Worm (Caenorhabditis elegans) whole organism, young adult: ENCODE data around the gene smgl-2.
"Not testable (repeated sequence)": the region's sequence is repeated elsewhere in the genome, so short reads cannot be mapped to it uniquely, and the experiment has no call there.

Source experiments
- F10E7.11 ChIP-seq: sonication (generic microtip); optimal IDR thresholded peaks from 2 replicates; lab custom pipeline; 2017; ENCODE audit warnings: mild to moderate bottlenecking, missing genetic modification characterization, moderate library complexity, missing compliant biosample characterization
- F22D6.2 ChIP-seq: sonication (generic microtip); optimal IDR thresholded peaks from 2 replicates; lab custom pipeline; 2016; ENCODE audit warnings: mild to moderate bottlenecking, missing genetic modification characterization, missing compliant biosample characterization
- F55B11.4 ChIP-seq: sonication (generic microtip); optimal IDR thresholded peaks from 2 replicates; lab custom pipeline; 2016; ENCODE audit warnings: missing compliant biosample characterization, missing genetic modification characterization, borderline replicate concordance; ENCODE audit not compliant: insufficient read depth
- Y56A3A.18 ChIP-seq: fragments of 200-800 bp; sonication (Bioruptor generic); IDR thresholded peaks from 2 replicates; pipeline ENCODE4 v1.3.6; 2022; ENCODE audit warnings: missing genetic modification reagents, missing genetic modification characterization, missing compliant biosample characterization
- Y67H2A.10 ChIP-seq: fragments of 200-800 bp; sonication (Bioruptor generic); conservative IDR thresholded peaks from 2 replicates; pipeline ENCODE4 v1.3.6; 2022; ENCODE audit warnings: missing genetic modification reagents, missing genetic modification characterization, missing compliant biosample characterization
- Y79H2A.3 ChIP-seq: fragments of 200-800 bp; sonication (Bioruptor generic); conservative IDR thresholded peaks from 2 replicates; pipeline ENCODE4 v1.3.6; 2022; ENCODE audit warnings: missing genetic modification reagents, missing genetic modification characterization, missing compliant biosample characterization
- ZK185.1 ChIP-seq: sonication (generic microtip); optimal IDR thresholded peaks from 2 replicates; lab custom pipeline; 2016; ENCODE audit warnings: mild to moderate bottlenecking, missing genetic modification characterization, missing compliant biosample characterization; ENCODE audit not compliant: poor library complexity, severe bottlenecking
- atf-7 ChIP-seq: sonication (generic microtip); optimal IDR thresholded peaks from 2 replicates; lab custom pipeline; 2017; ENCODE audit warnings: mild to moderate bottlenecking, missing genetic modification characterization, missing compliant biosample characterization
- attf-5 ChIP-seq: fragments of 200-800 bp; sonication (Bioruptor generic); optimal IDR thresholded peaks from 2 replicates; lab custom pipeline; 2018; ENCODE audit warnings: mild to moderate bottlenecking, missing genetic modification characterization, missing compliant biosample characterization
- attf-6 ChIP-seq: fragments of 200-800 bp; sonication (Bioruptor generic); IDR thresholded peaks from 2 replicates; pipeline ENCODE4 v1.3.6; 2022; ENCODE audit warnings: missing genetic modification reagents, missing genetic modification characterization, missing compliant biosample characterization
- ceh-100 ChIP-seq: fragments of 200-800 bp; sonication (Bioruptor generic); IDR thresholded peaks from 2 replicates; pipeline ENCODE4 v1.3.6; 2022; ENCODE audit warnings: missing genetic modification reagents, missing genetic modification characterization, missing compliant biosample characterization
- ceh-40 ChIP-seq: fragments of 200-800 bp; sonication (Bioruptor generic); IDR thresholded peaks from 2 replicates; pipeline ENCODE4 v1.3.6; 2022; ENCODE audit warnings: missing genetic modification characterization, missing compliant biosample characterization
- dox-1 ChIP-seq: fragments of 200-800 bp; sonication (Bioruptor generic); IDR thresholded peaks from 2 replicates; pipeline ENCODE4 v1.3.6; 2022; ENCODE audit warnings: missing genetic modification reagents, missing genetic modification characterization, missing compliant biosample characterization
- dpff-1 ChIP-seq: sonication (generic microtip); optimal IDR thresholded peaks from 2 replicates; lab custom pipeline; 2017; ENCODE audit warnings: mild to moderate bottlenecking, missing genetic modification characterization, missing compliant biosample characterization
- egl-18 ChIP-seq: fragments of 200-800 bp; sonication (Bioruptor generic); IDR thresholded peaks from 2 replicates; pipeline ENCODE4 v1.3.6; 2022; ENCODE audit warnings: missing genetic modification reagents, missing genetic modification characterization, missing compliant biosample characterization
- egrh-3 ChIP-seq: fragments of 200-800 bp; sonication (Bioruptor generic); IDR thresholded peaks from 2 replicates; pipeline ENCODE4 v1.3.6; 2022; ENCODE audit warnings: missing genetic modification reagents, missing genetic modification characterization, missing compliant biosample characterization
- hmg-1.2 ChIP-seq: fragments of 200-800 bp; sonication (Bioruptor generic); IDR thresholded peaks from 2 replicates; pipeline ENCODE4 v1.3.6; 2022; ENCODE audit warnings: missing genetic modification reagents, missing genetic modification characterization, missing compliant biosample characterization
- let-526 ChIP-seq: fragments of 200-800 bp; sonication (Bioruptor generic); IDR thresholded peaks from 2 replicates; pipeline ENCODE4 v1.3.6; 2022; ENCODE audit warnings: missing genetic modification reagents, missing genetic modification characterization, missing compliant biosample characterization
- lsy-27 ChIP-seq: sonication (generic microtip); optimal IDR thresholded peaks from 2 replicates; lab custom pipeline; 2017; ENCODE audit warnings: missing genetic modification characterization, mild to moderate bottlenecking, missing compliant biosample characterization, antibody characterized with exemption, missing genotype, borderline replicate concordance; ENCODE audit not compliant: insufficient read depth
- madf-3 ChIP-seq: fragments of 200-800 bp; sonication (Bioruptor generic); IDR thresholded peaks from 2 replicates; pipeline ENCODE4 v1.3.6; 2022; ENCODE audit warnings: missing genetic modification reagents, missing genetic modification characterization, missing compliant biosample characterization
- madf-8 ChIP-seq: fragments of 200-800 bp; sonication (Bioruptor generic); conservative IDR thresholded peaks from 2 replicates; pipeline ENCODE4 v1.3.6; 2022; ENCODE audit warnings: missing genetic modification reagents, missing genetic modification characterization, missing compliant biosample characterization
- mel-28 ChIP-seq: sonication (generic microtip); optimal IDR thresholded peaks from 2 replicates; lab custom pipeline; 2016; ENCODE audit warnings: borderline replicate concordance, mild to moderate bottlenecking, missing genetic modification characterization, missing compliant biosample characterization
- mes-4 ChIP-seq: sonication (generic microtip); optimal IDR thresholded peaks from 2 replicates; lab custom pipeline; 2016; ENCODE audit warnings: missing genotype, missing genetic modification characterization, missing compliant biosample characterization
- nhr-179 ChIP-seq: sonication (generic microtip); optimal IDR thresholded peaks from 2 replicates; lab custom pipeline; 2016; ENCODE audit warnings: mild to moderate bottlenecking, missing genetic modification characterization, missing compliant biosample characterization
- snpc-4 ChIP-seq, 5 experiments: fragments of 150-350 bp in 1 of 5; sonication (generic microtip) in 4 of 5; optimal IDR thresholded peaks; 2 replicates each; lab custom pipeline; 2014 to 2018; ENCODE audit warnings: missing genetic modification characterization in 5 of 5, missing biosample characterization in 3 of 5, antibody characterized with exemption in 2 of 5, mild to moderate bottlenecking in 2 of 5, missing compliant biosample characterization in 2 of 5, missing genotype in 2 of 5, moderate library complexity in 2 of 5, missing genetic modification reagents in 1 of 5
- sptf-2 ChIP-seq: fragments of 200-800 bp; sonication (Bioruptor generic); optimal IDR thresholded peaks from 2 replicates; lab custom pipeline; 2018; ENCODE audit warnings: mild to moderate bottlenecking, missing genetic modification characterization, missing compliant biosample characterization
- zim-3 ChIP-seq: sonication (generic microtip); optimal IDR thresholded peaks from 2 replicates; lab custom pipeline; 2017; ENCODE audit warnings: mild to moderate bottlenecking, missing genetic modification characterization, moderate library complexity, missing compliant biosample characterization
- ztf-18 ChIP-seq: sonication (generic microtip); optimal IDR thresholded peaks from 2 replicates; lab custom pipeline; 2016; ENCODE audit warnings: missing genotype, mild to moderate bottlenecking, missing genetic modification characterization, missing compliant biosample characterization
- ztf-3 ChIP-seq: fragments of 200-800 bp; sonication (Bioruptor generic); optimal IDR thresholded peaks from 2 replicates; lab custom pipeline; 2018; ENCODE audit warnings: mild to moderate bottlenecking, missing genetic modification characterization, missing compliant biosample characterization

The smgl-2 gene

ce11 chrIV:3764012-3764549 lies 38.1 kb downstream of the smgl-2 start:
- TF ChIP-seq mel-28, result no peak
- TF ChIP-seq egl-18 (GFP tag; lab: Robert Waterston, UW), result no peak
- TF ChIP-seq F22D6.2 (tag; lab: Kevin White, UChicago), result no peak
- no peak for TF ChIP-seq madf-8 (GFP tag; lab: Robert Waterston, UW)
- TF ChIP-seq zim-3 (tag; lab: Kevin White, UChicago), result no peak

- TF ChIP-seq atf-7 (tag; lab: Kevin White, UChicago) (no peak), F55B11.4 (tag; lab: Kevin White, UChicago) (no peak), ztf-18 (no peak), ceh-100 (GFP tag; lab: Robert Waterston, UW) (no peak), Y79H2A.3 (no peak), Y56A3A.18 (no peak)
Measured at ce11 chrIV:3765457-3765856, 39.5 kb downstream of the smgl-2 start.

ce11 chrIV:3766589-3766988 lies 40.6 kb downstream of the smgl-2 start, which contains the start of gene vab-2:
Gene vab-2 (minus strand): TSS chrIV:3766826.
- TF ChIP-seq F10E7.11 (tag; lab: Kevin White, UChicago) (no peak), attf-5 (GFP tag; lab: Kevin White, UChicago) (no peak), lsy-27 (tag; lab: Kevin White, UChicago) (no peak), madf-3 (GFP tag; lab: Robert Waterston, UW) (no peak), dox-1 (GFP tag; lab: Robert Waterston, UW) (no peak), sptf-2 (GFP tag; lab: Kevin White, UChicago) (no peak), ZK185.1 (tag; lab: Kevin White, UChicago) (no peak), attf-6 (GFP tag; lab: Robert Waterston, UW) (no peak), atf-7 (tag; lab: Kevin White, UChicago) (no peak), nhr-179 (tag; lab: Kevin White, UChicago) (no peak), ztf-3 (GFP tag; lab: Kevin White, UChicago) (no peak)

- TF ChIP-seq mel-28, result no peak
- TF ChIP-seq hmg-1.2 (GFP tag; lab: Robert Waterston, UW), result no peak
- TF ChIP-seq let-526 (GFP tag; lab: Robert Waterston, UW), result no peak
- no peak for TF ChIP-seq dpff-1
- TF ChIP-seq egrh-3 (GFP tag; lab: Robert Waterston, UW), result no peak
- TF ChIP-seq mes-4, result no peak
- no peak for TF ChIP-seq zim-3 (tag; lab: Kevin White, UChicago)
- no peak for TF ChIP-seq Y67H2A.10 (GFP tag; lab: Robert Waterston, UW)
- no peak for TF ChIP-seq ceh-40 (GFP tag; lab: Robert Waterston, UW)
Measured at ce11 chrIV:3767749-3768148, 41.8 kb downstream of the smgl-2 start.

DNA sequence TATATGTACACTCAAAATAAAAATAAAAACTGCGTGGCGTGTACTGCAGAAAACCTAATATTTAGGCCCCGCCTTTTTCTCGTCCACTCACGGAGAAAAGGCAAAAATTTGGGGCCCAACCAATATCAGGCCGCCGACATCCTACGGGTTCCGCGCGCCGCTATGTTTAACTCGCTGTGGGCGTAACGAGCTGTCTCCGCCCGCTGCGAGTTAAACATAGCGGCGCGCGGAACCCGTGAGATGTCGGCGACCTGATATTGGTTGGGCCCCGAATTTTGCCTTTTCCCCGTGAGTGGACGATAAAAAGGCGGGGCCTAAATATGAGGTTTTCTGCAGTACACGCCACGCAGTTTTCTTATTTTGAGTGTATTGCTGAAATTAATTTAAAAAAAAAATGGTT lies 45.2 kb downstream of the smgl-2 start:
- TF ChIP-seq snpc-4 (GFP tag; optimal IDR thresholded peaks at IDR 0.05; lab: Kevin White, UChicago), result not testable (repeated sequence)
- TF ChIP-seq snpc-4 (tag; optimal IDR thresholded peaks at IDR 0.05; lab: Kevin White, UChicago) (peak in 2 of 4 experiments; percentile 71 to 86), hmg-1.2 (GFP tag; lab: Robert Waterston, UW) (0 out of 2 replicates have a peak, but pooled peaks have one; percentile 12), madf-3 (GFP tag; lab: Robert Waterston, UW) (0 out of 2 replicates have a peak, but pooled peaks have one; percentile 16)
- TF ChIP-seq, all 124 proteins: peak for 3; not testable (repeated sequence) for 121
